Worm (Caenorhabditis elegans): Measurements from ENCODE around the gene C50H11.13.
A peak's percentile ranks its signal among the peaks of the same experiment; 100 is the strongest.

C50H11.13 gene

DNA sequence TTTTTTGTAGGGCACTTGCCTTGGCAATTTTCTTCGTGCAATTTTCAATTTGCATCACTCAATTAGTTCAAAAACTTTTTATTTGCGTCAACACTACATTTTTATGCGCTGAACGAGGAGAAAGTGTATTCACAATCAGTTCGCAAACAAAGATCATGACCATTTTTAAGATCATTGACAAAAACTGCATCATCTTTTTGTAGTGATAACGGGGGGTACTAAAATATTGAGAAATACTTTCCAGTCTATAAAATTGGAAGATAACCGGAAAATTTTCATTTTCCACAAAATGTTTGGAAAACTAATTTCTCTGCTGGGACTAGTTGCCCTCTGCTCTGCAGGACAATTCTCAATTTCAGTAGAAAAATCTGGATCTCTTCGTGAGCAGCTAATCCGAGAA is 47.2 kb downstream of the C50H11.13 start, which contains the start of gene asp-8:
Gene asp-8, plus strand, starts transcription at position 276 of the 400 bp plus-strand sequence.
- no peak for TF ChIP-seq unc-39 (tag; optimal IDR thresholded peaks at IDR 0.05)
- no peak for TF ChIP-seq fos-1 (tag; optimal IDR thresholded peaks at IDR 0.05)
- TF ChIP-seq R02D3.7 (tag; optimal IDR thresholded peaks at IDR 0.05): no peak
- TF ChIP-seq nhr-76 (tag; optimal IDR thresholded peaks at IDR 0.05): no peak
- TF ChIP-seq eor-1 (tag; optimal IDR thresholded peaks at IDR 0.05): no peak
- no peak for TF ChIP-seq nhr-67 (tag; optimal IDR thresholded peaks at IDR 0.05)
- TF ChIP-seq nhr-28 (tag; optimal IDR thresholded peaks at IDR 0.05): no peak
- TF ChIP-seq elt-2 (tag; optimal IDR thresholded peaks at IDR 0.05): peak; percentile 54
- TF ChIP-seq elt-3 (tag; optimal IDR thresholded peaks at IDR 0.05): no peak

DNA sequence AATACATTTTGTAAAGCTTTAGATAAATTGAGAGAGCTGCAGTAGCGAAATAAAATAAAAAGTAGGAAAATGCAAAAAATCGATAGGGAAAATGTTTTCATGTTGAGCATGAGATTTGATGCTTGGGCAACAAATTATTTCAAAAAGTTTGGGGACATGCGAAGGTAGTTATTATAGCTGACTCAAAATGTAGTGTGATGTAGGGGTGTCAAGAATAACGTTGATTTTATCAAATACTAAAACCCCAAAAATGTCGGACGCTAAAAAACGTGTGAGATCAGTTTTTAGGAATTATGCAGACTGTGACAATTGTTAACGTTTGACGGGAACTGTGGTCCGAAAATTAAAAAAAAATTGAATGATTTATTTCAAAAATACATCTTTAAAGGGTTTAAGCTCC is 50.1 kb downstream of the C50H11.13 start, which contains the start of gene irld-12:
Gene irld-12, minus strand, starts transcription at position 101 of the 400 bp plus-strand sequence.
- TF ChIP-seq pqm-1 (tag; optimal IDR thresholded peaks at IDR 0.05): no peak
- no peak for TF ChIP-seq lsy-12 (tag; optimal IDR thresholded peaks at IDR 0.05)
- no peak for TF ChIP-seq snpc-4 (tag; optimal IDR thresholded peaks at IDR 0.05)
- TF ChIP-seq aly-2 (tag; optimal IDR thresholded peaks at IDR 0.05): no peak
- TF ChIP-seq hmg-11 (tag; optimal IDR thresholded peaks at IDR 0.05): no peak
- no peak for TF ChIP-seq ceh-28 (tag; optimal IDR thresholded peaks at IDR 0.05)

Data from whole organism, L3 larva.